Fruit fly (Drosophila melanogaster): Measurements from ENCODE around the gene Pink1.

The Pink1 gene

DNA sequence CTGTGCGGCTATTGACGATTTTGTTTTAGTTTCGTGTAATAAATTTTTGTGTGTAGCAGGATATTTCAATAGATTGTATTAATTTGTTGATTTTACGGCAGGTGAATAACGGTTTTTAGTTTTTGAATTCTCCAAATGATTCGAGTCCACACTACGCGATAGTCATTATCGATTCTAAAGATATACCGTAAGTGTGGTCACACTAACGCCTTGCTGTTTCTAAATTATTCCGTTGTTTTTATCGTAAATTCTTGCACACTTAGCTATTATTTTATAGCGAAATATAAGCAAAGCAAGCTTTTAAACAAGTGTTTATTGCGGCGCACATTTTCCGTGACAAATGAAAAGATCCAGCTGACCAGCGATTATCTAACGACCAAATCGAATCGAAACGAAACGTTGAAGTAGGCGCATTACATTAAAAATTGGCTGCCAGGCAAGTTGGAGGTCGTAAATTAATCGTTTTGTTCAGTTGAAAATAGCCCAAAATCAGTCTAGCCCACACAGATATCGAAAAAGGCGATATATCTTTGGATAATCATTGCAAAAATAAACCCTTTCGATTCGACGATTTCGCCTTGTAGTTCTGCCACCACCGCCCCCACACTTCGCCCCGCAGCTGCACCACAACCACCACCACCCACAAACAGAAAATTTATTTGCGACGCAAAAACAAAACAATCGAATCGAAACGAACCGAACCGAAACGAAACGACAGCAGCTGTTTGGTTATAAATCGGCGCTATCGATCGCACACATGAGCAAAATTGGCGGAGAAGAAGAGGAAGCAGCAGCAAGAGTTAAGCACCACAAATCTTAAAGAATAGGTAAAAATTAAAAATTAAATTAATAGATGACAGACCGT is at the start of gene Pink1:
Gene Pink1 (plus strand): TSS at position 164 of the 865 bp plus-strand sequence.
- TF ChIP-seq Dll (optimal IDR thresholded peaks at IDR 0.05) (no peak), usp (GFP tag; optimal IDR thresholded peaks at IDR 0.05) (no peak), EcR (GFP tag; optimal IDR thresholded peaks at IDR 0.05) (no peak), psq (optimal IDR thresholded peaks at IDR 0.05) (no peak), CG8478 (optimal IDR thresholded peaks at IDR 0.05) (no peak), pan (optimal IDR thresholded peaks at IDR 0.05) (no peak)

DNA sequence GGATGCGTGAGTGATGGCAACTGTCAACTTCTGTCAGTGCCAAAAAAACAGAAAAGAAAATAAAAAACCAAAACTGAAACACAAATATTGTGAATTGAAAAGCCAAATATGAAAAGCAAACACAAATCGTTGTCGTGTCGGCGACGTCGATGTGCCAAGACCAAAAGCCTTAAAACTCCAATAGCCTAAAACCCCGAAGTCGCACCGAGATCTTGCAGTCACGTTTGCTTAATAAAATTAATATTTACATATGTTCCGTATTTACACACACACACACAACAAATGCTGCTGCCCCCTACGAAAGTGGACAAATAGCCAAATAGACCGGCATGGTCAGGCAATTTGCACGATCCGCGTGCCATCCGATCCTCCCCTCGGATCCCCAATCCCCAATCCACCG is 45.5 kb upstream of the Pink1 start:
- no peak for TF ChIP-seq pan (optimal IDR thresholded peaks at IDR 0.05)

- no peak for TF ChIP-seq Dll (optimal IDR thresholded peaks at IDR 0.05)
- TF ChIP-seq psq (optimal IDR thresholded peaks at IDR 0.05), result no peak
- TF ChIP-seq usp (GFP tag; optimal IDR thresholded peaks at IDR 0.05), result no peak
- TF ChIP-seq CG8478 (optimal IDR thresholded peaks at IDR 0.05), result no peak
- TF ChIP-seq EcR (GFP tag; optimal IDR thresholded peaks at IDR 0.05), result no peak
- TF ChIP-seq pan (optimal IDR thresholded peaks at IDR 0.05), result no peak
Observed at dm6 chrX:6641602-6642001, 42.0 kb upstream of the Pink1 start.

DNA sequence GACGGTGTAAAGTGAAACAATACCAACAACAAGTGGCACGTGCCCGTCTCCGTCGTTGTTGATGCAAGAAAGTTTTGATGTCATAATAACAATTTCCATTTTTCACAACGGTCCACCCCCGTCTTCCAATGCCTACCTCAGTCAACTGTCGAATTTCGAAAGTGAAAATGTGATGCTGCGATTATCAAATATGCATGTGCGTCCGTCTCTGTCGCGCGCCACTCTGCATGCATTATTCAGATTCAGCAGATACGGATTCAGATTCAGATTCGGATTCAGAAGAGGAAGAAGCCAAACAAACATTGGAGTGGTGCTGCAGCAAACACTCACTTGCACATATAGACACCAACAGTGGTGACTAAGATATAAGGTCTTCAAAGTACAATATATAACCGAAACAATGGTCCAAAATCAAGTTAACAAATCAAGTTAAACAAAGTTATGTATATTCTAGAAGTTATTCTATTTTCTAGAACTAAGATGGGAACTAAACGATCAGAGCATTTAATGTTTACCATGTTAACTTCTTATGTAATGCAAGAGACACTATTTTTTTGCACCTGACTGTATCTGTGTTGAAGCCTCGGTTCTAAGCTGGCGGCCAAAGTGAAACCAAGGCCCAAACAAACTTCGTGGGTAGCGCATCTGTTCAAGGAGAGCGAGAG is 40.9 kb upstream of the Pink1 start:
- TF ChIP-seq usp (GFP tag; optimal IDR thresholded peaks at IDR 0.05) (no peak), EcR (GFP tag; optimal IDR thresholded peaks at IDR 0.05) (no peak), pan (optimal IDR thresholded peaks at IDR 0.05) (no peak), Dll (optimal IDR thresholded peaks at IDR 0.05) (no peak), CG8478 (optimal IDR thresholded peaks at IDR 0.05) (no peak), psq (optimal IDR thresholded peaks at IDR 0.05) (no peak)

- TF ChIP-seq psq (optimal IDR thresholded peaks at IDR 0.05) (no peak), Dll (optimal IDR thresholded peaks at IDR 0.05) (no peak), usp (GFP tag; optimal IDR thresholded peaks at IDR 0.05) (no peak), CG8478 (optimal IDR thresholded peaks at IDR 0.05) (no peak), EcR (GFP tag; optimal IDR thresholded peaks at IDR 0.05) (no peak), pan (optimal IDR thresholded peaks at IDR 0.05) (no peak)
Observed at dm6 chrX:6646846-6647245, 36.8 kb upstream of the Pink1 start.

DNA sequence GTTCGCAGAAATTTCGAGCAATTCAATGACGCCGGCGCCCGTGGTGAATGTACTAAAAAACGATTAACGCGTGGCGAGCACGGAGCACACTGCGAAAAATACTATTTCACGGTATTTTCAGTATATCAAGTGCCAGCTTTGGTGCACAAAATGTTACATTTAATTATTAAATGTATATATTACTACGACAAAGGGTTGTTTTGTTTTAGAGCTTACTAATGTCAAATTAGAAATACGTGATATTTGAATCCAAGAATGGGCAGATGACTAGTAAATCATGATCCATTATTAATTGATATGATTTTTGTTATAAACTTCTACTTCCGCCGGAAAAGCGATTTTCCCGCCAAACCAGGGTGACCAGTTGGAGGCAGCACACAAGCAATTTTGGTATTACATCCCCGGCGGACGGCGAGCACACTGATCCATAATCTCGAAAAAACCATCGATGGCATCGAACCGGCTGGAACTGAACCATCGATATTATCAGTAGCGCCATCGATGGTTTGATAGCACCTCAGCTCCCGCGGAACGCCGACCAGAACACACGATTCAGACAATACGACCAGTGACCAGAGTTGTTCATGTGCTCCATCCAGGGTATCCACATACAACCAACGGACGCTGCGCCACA is 29.3 kb upstream of the Pink1 start, which contains the start of the genes CG3226 and Cdc7:
Gene CG3226 (minus strand): TSS at position 51 of the 634 bp plus-strand sequence.
Gene Cdc7 (plus strand): TSS at position 344 of the 634 bp plus-strand sequence.
- no peak for TF ChIP-seq pan (optimal IDR thresholded peaks at IDR 0.05)
- TF ChIP-seq Dll (optimal IDR thresholded peaks at IDR 0.05), result no peak
- no peak for TF ChIP-seq CG8478 (optimal IDR thresholded peaks at IDR 0.05)

DNA sequence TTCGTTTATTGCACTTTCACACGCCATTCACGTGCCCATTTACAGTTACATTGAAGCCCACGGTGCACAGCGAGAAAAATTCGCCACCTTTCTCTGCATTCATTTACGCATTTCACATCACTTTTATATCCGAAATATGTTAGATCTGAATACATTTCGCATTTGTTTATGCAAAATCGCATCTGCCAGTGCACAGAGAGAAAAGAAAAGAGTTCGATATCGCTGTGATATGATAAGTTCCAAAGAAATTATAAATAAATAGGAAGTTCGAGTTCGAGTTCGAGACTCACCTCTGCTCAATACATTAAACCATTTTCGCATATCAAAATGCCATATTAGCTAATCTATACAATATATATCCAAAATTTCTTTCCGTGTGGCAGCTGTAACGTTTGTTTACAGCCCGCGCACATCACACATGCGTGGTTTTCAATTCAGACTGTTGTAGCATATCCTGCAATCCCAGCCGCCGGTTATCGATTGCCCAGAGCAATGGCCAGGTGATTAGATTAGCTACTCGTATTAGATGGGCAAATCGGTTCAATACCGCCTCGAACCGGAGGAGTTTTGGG is 27.5 kb upstream of the Pink1 start:
- TF ChIP-seq psq (optimal IDR thresholded peaks at IDR 0.05) (no peak), pan (optimal IDR thresholded peaks at IDR 0.05) (no peak)

DNA sequence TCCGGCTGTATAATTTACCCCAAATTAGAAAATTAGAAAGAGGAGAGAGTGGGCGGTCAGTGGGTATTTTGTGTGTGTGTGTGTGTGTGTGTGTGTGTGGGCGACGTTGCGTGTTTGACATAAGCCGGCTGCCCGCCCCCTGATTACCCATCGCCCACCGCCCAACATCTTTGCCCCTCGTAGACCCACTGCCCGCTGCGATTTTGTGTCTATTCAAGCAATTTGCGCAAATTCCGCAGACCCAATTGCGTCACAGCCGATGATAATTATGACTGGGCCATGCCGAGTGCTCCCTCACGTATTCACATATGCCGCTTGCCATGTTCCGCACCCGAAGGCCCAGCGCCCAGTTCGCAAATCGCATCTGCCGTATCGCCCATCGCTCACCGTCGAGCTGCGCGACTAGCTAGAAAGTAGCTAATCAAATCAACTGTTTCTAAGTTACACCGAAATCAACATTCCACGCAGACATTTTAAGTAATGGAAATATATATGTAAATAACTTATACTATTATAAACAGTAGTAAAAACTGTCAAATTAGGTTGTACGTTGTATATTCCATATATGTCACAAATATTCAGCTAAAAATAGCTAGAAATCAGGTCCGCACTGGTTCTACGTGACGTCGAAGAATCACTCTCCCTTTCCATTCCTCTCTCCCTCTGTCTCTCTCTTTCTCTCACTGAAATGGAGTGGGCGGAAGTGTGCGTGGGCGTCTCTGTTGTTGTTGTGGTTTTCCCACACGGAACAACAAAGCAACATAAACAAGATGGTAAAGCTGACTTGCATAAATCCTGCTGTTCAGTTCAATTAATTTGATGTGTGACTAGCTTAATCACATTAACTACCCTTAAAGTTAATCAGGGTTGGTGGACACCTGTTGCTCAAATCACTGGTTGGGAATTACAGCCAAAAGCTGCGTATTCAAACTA is 26.7 kb upstream of the Pink1 start:
- TF ChIP-seq CG8478 (optimal IDR thresholded peaks at IDR 0.05), result no peak
- no peak for TF ChIP-seq EcR (GFP tag; optimal IDR thresholded peaks at IDR 0.05)
- no peak for TF ChIP-seq pan (optimal IDR thresholded peaks at IDR 0.05)
- TF ChIP-seq psq (optimal IDR thresholded peaks at IDR 0.05), result no peak

dm6 chrX:6659919-6660318 is 23.7 kb upstream of the Pink1 start:
- TF ChIP-seq Dll (optimal IDR thresholded peaks at IDR 0.05), result no peak

DNA sequence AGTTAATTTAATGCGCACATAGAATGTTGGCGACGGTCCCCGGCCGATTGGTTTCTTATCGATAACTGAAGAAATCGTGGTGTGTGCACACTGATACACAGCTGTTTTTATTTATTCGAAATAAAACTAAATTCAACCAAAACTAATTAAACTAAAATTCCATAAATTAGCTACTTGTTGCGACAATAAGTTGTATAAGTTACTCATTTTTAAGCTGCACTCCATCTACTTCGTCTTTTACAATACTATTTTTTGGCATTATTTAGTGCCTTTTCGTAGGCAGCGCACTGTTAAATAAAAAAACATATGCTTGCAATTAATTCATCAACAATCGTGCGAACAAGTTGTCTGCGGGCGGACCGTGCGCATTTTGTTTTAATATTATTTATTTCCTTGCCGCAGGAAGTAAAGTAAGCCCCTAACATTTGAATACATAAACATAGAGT is 22.2 kb upstream of the Pink1 start, which contains the start of the genes CG3224 and Ctr1A:
Gene CG3224 (minus strand): TSS at position 71 of the 446 bp plus-strand sequence.
Gene Ctr1A (plus strand): TSS at position 256 of the 446 bp plus-strand sequence.
- no peak for TF ChIP-seq CG8478 (optimal IDR thresholded peaks at IDR 0.05)
- TF ChIP-seq Dll (optimal IDR thresholded peaks at IDR 0.05), result no peak
- TF ChIP-seq pan (optimal IDR thresholded peaks at IDR 0.05), result no peak
- TF ChIP-seq psq (optimal IDR thresholded peaks at IDR 0.05), result no peak
- TF ChIP-seq EcR (GFP tag; optimal IDR thresholded peaks at IDR 0.05), result no peak
- no peak for TF ChIP-seq usp (GFP tag; optimal IDR thresholded peaks at IDR 0.05)

DNA sequence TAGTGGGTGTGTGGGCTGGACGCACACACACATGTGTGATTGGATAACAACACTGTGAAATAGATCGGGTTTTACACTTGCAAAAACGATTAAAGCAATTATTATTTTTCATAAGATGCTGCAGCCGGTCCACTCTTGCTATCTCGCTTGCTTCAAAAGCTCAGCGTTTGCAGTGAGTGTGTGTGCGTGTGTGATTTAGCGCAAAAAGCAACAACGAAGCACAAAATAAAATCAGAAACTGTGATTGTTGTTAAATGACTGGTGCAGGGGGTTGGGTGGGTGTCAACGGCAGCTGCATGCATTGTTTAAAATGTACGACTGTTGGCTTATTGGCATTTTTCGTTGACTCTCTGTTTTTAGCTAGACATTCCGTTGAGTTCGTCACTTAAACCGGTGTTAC is 21.7 kb upstream of the Pink1 start:
- no peak for TF ChIP-seq psq (optimal IDR thresholded peaks at IDR 0.05)
- TF ChIP-seq usp (GFP tag; optimal IDR thresholded peaks at IDR 0.05), result no peak
- no peak for TF ChIP-seq Dll (optimal IDR thresholded peaks at IDR 0.05)
- TF ChIP-seq EcR (GFP tag; optimal IDR thresholded peaks at IDR 0.05), result no peak
- no peak for TF ChIP-seq CG8478 (optimal IDR thresholded peaks at IDR 0.05)
- TF ChIP-seq pan (optimal IDR thresholded peaks at IDR 0.05), result no peak

Measured in whole organism.